Worm (Caenorhabditis elegans) whole organism, late embryonic: ENCODE measurements around the gene H04D03.2.

Source experiments
- C38D4.7 ChIP-seq: fragments of 200-800 bp; sonication (Bioruptor generic); optimal IDR thresholded peaks from 2 replicates; lab custom pipeline; 2018; ENCODE audit warnings: mild to moderate bottlenecking, missing genetic modification characterization, moderate library complexity, missing compliant biosample characterization
- ahr-1 ChIP-seq: sonication (generic microtip); optimal IDR thresholded peaks from 2 replicates; lab custom pipeline; 2016; ENCODE audit warnings: missing genetic modification characterization, missing compliant biosample characterization
- ama-1 ChIP-seq: fragments of 150-350 bp; optimal IDR thresholded peaks from 2 replicates; lab custom pipeline; 2014
- ceh-18 ChIP-seq: sonication (generic microtip); optimal IDR thresholded peaks from 2 replicates; lab custom pipeline; 2016; ENCODE audit warnings: missing genetic modification characterization, missing compliant biosample characterization
- ceh-22 ChIP-seq: sonication (generic microtip); optimal IDR thresholded peaks from 2 replicates; lab custom pipeline; 2017; ENCODE audit warnings: missing biosample characterization, missing genetic modification characterization
- ceh-30 ChIP-seq: fragments of 150-350 bp; optimal IDR thresholded peaks from 2 replicates; lab custom pipeline; 2014; ENCODE audit warnings: missing biosample characterization, missing genetic modification characterization
- ceh-34 ChIP-seq: sonication (generic microtip); optimal IDR thresholded peaks from 2 replicates; lab custom pipeline; 2016; ENCODE audit warnings: mild to moderate bottlenecking, missing genetic modification characterization, missing compliant biosample characterization
- ceh-48 ChIP-seq: sonication (generic microtip); optimal IDR thresholded peaks from 2 replicates; lab custom pipeline; 2016; ENCODE audit warnings: missing genetic modification characterization, inconsistent platforms, missing compliant biosample characterization
- che-1 ChIP-seq: sonication (generic microtip); optimal IDR thresholded peaks from 2 replicates; lab custom pipeline; 2016; ENCODE audit warnings: mild to moderate bottlenecking, missing genetic modification characterization, missing compliant biosample characterization
- dmd-4 ChIP-seq: sonication (generic microtip); optimal IDR thresholded peaks from 2 replicates; lab custom pipeline; 2016; ENCODE audit warnings: borderline replicate concordance, missing genetic modification characterization, missing compliant biosample characterization
- ets-4 ChIP-seq: sonication (generic microtip); optimal IDR thresholded peaks from 2 replicates; lab custom pipeline; 2016; ENCODE audit warnings: missing genetic modification characterization, missing compliant biosample characterization
- fkh-6 ChIP-seq: sonication (generic microtip); optimal IDR thresholded peaks from 2 replicates; lab custom pipeline; 2016; ENCODE audit warnings: missing genetic modification characterization, missing compliant biosample characterization
- hlh-15 ChIP-seq: sonication (generic microtip); optimal IDR thresholded peaks from 2 replicates; lab custom pipeline; 2016; ENCODE audit warnings: missing genetic modification characterization, missing compliant biosample characterization
- hlh-30 ChIP-seq: sonication (generic microtip); optimal IDR thresholded peaks from 2 replicates; lab custom pipeline; 2017; ENCODE audit warnings: antibody characterized with exemption, missing genetic modification characterization, missing compliant biosample characterization; ENCODE audit not compliant: insufficient read depth
- mec-3 ChIP-seq: sonication (generic microtip); optimal IDR thresholded peaks from 2 replicates; lab custom pipeline; 2016; ENCODE audit warnings: borderline replicate concordance, missing genetic modification characterization, missing compliant biosample characterization
- nhr-232 ChIP-seq: sonication (generic microtip); optimal IDR thresholded peaks from 2 replicates; lab custom pipeline; 2016; ENCODE audit warnings: missing genetic modification characterization, missing compliant biosample characterization
- pha-2 ChIP-seq: sonication (generic microtip); optimal IDR thresholded peaks from 2 replicates; lab custom pipeline; 2017; ENCODE audit warnings: mild to moderate bottlenecking, missing genetic modification characterization, missing compliant biosample characterization
- pha-4 ChIP-seq: fragments of 150-350 bp; optimal IDR thresholded peaks from 2 replicates; lab custom pipeline; 2018; ENCODE audit warnings: missing biosample characterization, missing genetic modification reagents, missing genetic modification characterization
- pqm-1 ChIP-seq: sonication (generic microtip); optimal IDR thresholded peaks from 2 replicates; lab custom pipeline; 2016; ENCODE audit warnings: missing genetic modification characterization, missing compliant biosample characterization
- rnt-1 ChIP-seq: sonication (generic microtip); optimal IDR thresholded peaks from 2 replicates; lab custom pipeline; 2016; ENCODE audit warnings: missing genetic modification characterization, missing compliant biosample characterization
- sox-4 ChIP-seq: sonication (generic microtip); optimal IDR thresholded peaks from 2 replicates; lab custom pipeline; 2017; ENCODE audit warnings: mild to moderate bottlenecking, missing genetic modification characterization, inconsistent platforms, missing compliant biosample characterization
- ttx-3 ChIP-seq: sonication (generic microtip); optimal IDR thresholded peaks from 2 replicates; lab custom pipeline; 2016; ENCODE audit warnings: missing genetic modification reagents, missing genetic modification characterization, missing compliant biosample characterization
- unc-3 ChIP-seq, 2 experiments: fragments of 200-800 bp in 1 of 2; sonication (Bioruptor generic) in 1 of 2; sonication (generic microtip) in 1 of 2; conservative IDR thresholded peaks in 1 of 2; optimal IDR thresholded peaks in 1 of 2; 2 replicates each; pipeline versions ENCODE4 v1.3.6 to Lab custom; 2016 to 2022; ENCODE audit warnings: missing compliant biosample characterization in 2 of 2, missing genetic modification characterization in 2 of 2, missing genetic modification reagents in 1 of 2
- ztf-16 ChIP-seq: sonication (generic microtip); optimal IDR thresholded peaks from 2 replicates; lab custom pipeline; 2017; ENCODE audit warnings: missing genetic modification characterization, missing compliant biosample characterization

Gene H04D03.2

DNA sequence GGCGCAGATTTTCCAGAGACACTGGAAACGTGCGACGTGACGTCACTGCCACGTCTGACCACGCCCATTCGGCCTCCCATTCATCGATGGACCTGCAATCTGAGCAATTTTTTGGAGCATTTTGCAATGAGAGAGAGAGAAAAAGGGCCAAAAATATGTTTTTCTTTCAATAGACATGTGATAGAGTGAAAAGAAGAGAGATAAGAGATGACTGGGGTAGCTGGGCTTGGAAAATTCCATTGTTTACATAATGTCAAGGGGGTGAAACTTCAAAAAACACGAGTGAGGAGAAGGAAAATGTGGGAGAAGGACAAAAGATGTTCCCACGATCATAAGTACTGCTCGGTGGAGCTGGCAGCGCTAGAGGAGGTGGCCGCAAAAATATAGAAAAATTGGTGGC, 46.2 kb downstream of the H04D03.2 start, which contains the start of gene M03C11.1:
Gene M03C11.1, minus strand, starts transcription at position 101 of the 400 bp plus-strand sequence.
- no peak for TF ChIP-seq ceh-30 (tag; lab: Kevin White, UChicago)
- TF ChIP-seq ceh-18 (tag; lab: Kevin White, UChicago) = no peak
- no peak for TF ChIP-seq ceh-22 (tag; lab: Kevin White, UChicago)
- TF ChIP-seq rnt-1 = no peak
- TF ChIP-seq ztf-16 (tag; lab: Kevin White, UChicago) = no peak
- no peak for TF ChIP-seq che-1 (tag; lab: Kevin White, UChicago)
- TF ChIP-seq hlh-15 (tag; lab: Kevin White, UChicago) = no peak

DNA sequence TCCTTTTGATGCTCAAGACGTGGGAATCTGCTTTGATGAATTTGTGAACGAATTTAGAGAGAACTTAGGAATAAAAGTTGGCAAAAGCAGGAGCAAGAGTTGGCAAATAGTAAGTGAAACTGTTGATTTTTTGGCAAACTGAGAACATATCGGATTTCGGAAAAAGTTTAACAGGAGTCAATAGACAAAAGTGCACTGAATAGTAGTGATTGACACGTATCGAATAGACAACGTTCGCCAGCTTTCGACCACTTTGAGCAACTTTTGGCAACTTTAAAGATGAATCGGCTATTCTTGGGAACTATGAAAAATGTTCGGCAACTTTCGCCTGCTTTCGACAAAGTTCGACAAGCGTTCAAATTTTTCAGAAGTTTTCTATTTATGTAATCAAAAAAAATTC, 50.6 kb downstream of the H04D03.2 start, which contains the start of gene M03C11.9:
Gene M03C11.9, minus strand, starts transcription at position 101 of the 400 bp plus-strand sequence.
- TF ChIP-seq hlh-30 (tag; lab: Kevin White, UChicago) (no peak), ceh-34 (tag; lab: Kevin White, UChicago) (no peak), pha-4 (tag; lab: Kevin White, UChicago) (no peak), ttx-3 (no peak), C38D4.7 (GFP tag; lab: Kevin White, UChicago) (no peak), fkh-6 (tag; lab: Kevin White, UChicago) (no peak), pqm-1 (tag; lab: Kevin White, UChicago) (no peak), nhr-232 (tag; lab: Kevin White, UChicago) (no peak), ets-4 (tag; lab: Kevin White, UChicago) (no peak)

DNA sequence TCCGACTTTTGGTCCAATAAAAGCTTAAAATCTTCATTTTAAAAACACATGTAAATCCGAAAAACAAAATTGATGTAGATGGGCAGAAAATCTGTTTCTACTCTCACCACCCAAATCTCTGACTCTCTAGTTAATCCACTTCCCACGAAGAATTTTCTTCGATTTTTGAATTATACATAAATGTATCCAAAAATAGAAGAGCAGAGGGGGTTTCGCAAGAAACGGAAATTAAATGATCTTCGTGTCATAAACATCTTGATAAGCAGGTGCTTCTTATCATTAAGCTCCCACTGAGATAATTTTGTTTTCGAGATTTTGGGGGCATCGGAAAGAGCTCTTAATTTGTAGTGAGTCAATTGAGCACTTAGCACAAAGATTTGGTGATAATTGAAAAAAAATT, 52.6 kb downstream of the H04D03.2 start:
- TF ChIP-seq ama-1 (lab: Kevin White, UChicago) (no peak), sox-4 (tag; lab: Kevin White, UChicago) (no peak), dmd-4 (tag; lab: Kevin White, UChicago) (no peak), pha-2 (tag; lab: Kevin White, UChicago) (no peak), unc-3 (GFP tag; conservative IDR thresholded peaks at IDR 0.05; lab: Robert Waterston, UW) (no peak), unc-3 (tag; optimal IDR thresholded peaks at IDR 0.05; lab: Kevin White, UChicago) (no peak), mec-3 (tag; lab: Kevin White, UChicago) (no peak), ceh-48 (no peak), ahr-1 (tag; lab: Kevin White, UChicago) (no peak), ceh-18 (tag; lab: Kevin White, UChicago) (no peak)
